Worm (Caenorhabditis elegans) whole organism, young adult: ENCODE measurements around the gene K02E10.5.

Experiments used
- B0261.1 ChIP-seq: sonication (generic microtip); optimal IDR thresholded peaks from 2 replicates; lab custom pipeline; 2016; ENCODE audit warnings: mild to moderate bottlenecking, missing genetic modification characterization, moderate library complexity, missing compliant biosample characterization
- C17E4.6 ChIP-seq: fragments of 200-800 bp; sonication (Bioruptor generic); IDR thresholded peaks from 2 replicates; pipeline ENCODE4 v1.3.6; 2022; ENCODE audit warnings: missing genetic modification reagents, missing genetic modification characterization, missing compliant biosample characterization
- F23B12.7 ChIP-seq: sonication (generic microtip); optimal IDR thresholded peaks from 2 replicates; lab custom pipeline; 2017; ENCODE audit warnings: missing genetic modification characterization, mild to moderate bottlenecking, missing compliant biosample characterization, antibody characterized with exemption, moderate library complexity; ENCODE audit not compliant: insufficient read depth
- F39B2.1 ChIP-seq: fragments of 200-800 bp; sonication (Bioruptor generic); IDR thresholded peaks from 2 replicates; pipeline ENCODE4 v1.3.6; 2022; ENCODE audit warnings: missing genetic modification reagents, missing genetic modification characterization, missing compliant biosample characterization
- F49E8.2 ChIP-seq: sonication (generic microtip); optimal IDR thresholded peaks from 3 replicates; lab custom pipeline; 2017; ENCODE audit warnings: missing genetic modification characterization, mild to moderate bottlenecking, missing compliant biosample characterization, antibody characterized with exemption, moderate library complexity; ENCODE audit not compliant: insufficient read depth
- F57A8.1 ChIP-seq: fragments of 200-800 bp; sonication (Bioruptor generic); optimal IDR thresholded peaks from 2 replicates; lab custom pipeline; 2018; ENCODE audit warnings: mild to moderate bottlenecking, missing genetic modification characterization, moderate library complexity, missing compliant biosample characterization
- T07F8.4 ChIP-seq: sonication (generic microtip); optimal IDR thresholded peaks from 2 replicates; lab custom pipeline; 2016; ENCODE audit warnings: mild to moderate bottlenecking, missing genetic modification characterization, moderate library complexity, missing compliant biosample characterization
- ZK185.1 ChIP-seq: sonication (generic microtip); optimal IDR thresholded peaks from 2 replicates; lab custom pipeline; 2016; ENCODE audit warnings: mild to moderate bottlenecking, missing genetic modification characterization, missing compliant biosample characterization; ENCODE audit not compliant: poor library complexity, severe bottlenecking
- athp-1 ChIP-seq: sonication (generic microtip); optimal IDR thresholded peaks from 2 replicates; lab custom pipeline; 2017; ENCODE audit warnings: mild to moderate bottlenecking, missing genetic modification characterization, missing compliant biosample characterization
- bed-1 ChIP-seq: fragments of 200-800 bp; sonication (Bioruptor generic); IDR thresholded peaks from 2 replicates; pipeline ENCODE4 v1.3.6; 2022; ENCODE audit warnings: missing genetic modification reagents, missing genetic modification characterization, missing compliant biosample characterization
- cebp-1 ChIP-seq, 2 experiments: fragments of 200-800 bp in 1 of 2; sonication (Bioruptor generic) in 1 of 2; sonication (generic microtip) in 1 of 2; IDR thresholded peaks in 1 of 2; optimal IDR thresholded peaks in 1 of 2; 2 replicates each; pipeline versions ENCODE4 v1.3.6 to Lab custom; 2017 to 2022; ENCODE audit warnings: missing compliant biosample characterization in 2 of 2, missing genetic modification characterization in 2 of 2, mild to moderate bottlenecking in 1 of 2, missing genetic modification reagents in 1 of 2, moderate library complexity in 1 of 2
- ekl-4 ChIP-seq: fragments of 200-800 bp; sonication (Bioruptor generic); IDR thresholded peaks from 2 replicates; pipeline ENCODE4 v1.3.6; 2022; ENCODE audit warnings: missing genetic modification reagents, missing genetic modification characterization, missing compliant biosample characterization
- hmg-1.2 ChIP-seq: fragments of 200-800 bp; sonication (Bioruptor generic); IDR thresholded peaks from 2 replicates; pipeline ENCODE4 v1.3.6; 2022; ENCODE audit warnings: missing genetic modification reagents, missing genetic modification characterization, missing compliant biosample characterization
- hrde-1 ChIP-seq: sonication (generic microtip); optimal IDR thresholded peaks from 2 replicates; lab custom pipeline; 2016; ENCODE audit warnings: missing genetic modification characterization, mild to moderate bottlenecking, missing compliant biosample characterization, moderate library complexity, missing genotype, missing genetic modification reagents, borderline replicate concordance
- let-607 ChIP-seq, 2 experiments: fragments of 200-800 bp in 1 of 2; sonication (Bioruptor generic) in 1 of 2; sonication (generic microtip) in 1 of 2; optimal IDR thresholded peaks; 2 replicates each; lab custom pipeline; 2016 to 2018; ENCODE audit warnings: mild to moderate bottlenecking in 2 of 2, missing compliant biosample characterization in 2 of 2, missing genetic modification characterization in 2 of 2, moderate library complexity in 2 of 2, missing genotype in 1 of 2
- lin-26 ChIP-seq: fragments of 200-800 bp; sonication (Bioruptor generic); IDR thresholded peaks from 2 replicates; pipeline ENCODE4 v1.3.6; 2022; ENCODE audit warnings: missing genetic modification reagents, missing genetic modification characterization, missing compliant biosample characterization
- lin-35 ChIP-seq, 3 experiments: fragments of 150-350 bp in 2 of 3; sonication (generic microtip) in 1 of 3; optimal IDR thresholded peaks; 2 replicates each; lab custom pipeline; 2014 to 2018; ENCODE audit warnings: missing biosample characterization in 3 of 3, missing genetic modification characterization in 3 of 3, missing genetic modification reagents in 3 of 3
- lin-40 ChIP-seq: sonication (generic microtip); optimal IDR thresholded peaks from 2 replicates; lab custom pipeline; 2016; ENCODE audit warnings: missing genetic modification characterization, mild to moderate bottlenecking, missing compliant biosample characterization, missing genotype, missing genetic modification reagents
- madf-6 ChIP-seq: fragments of 200-800 bp; sonication (Bioruptor generic); IDR thresholded peaks from 2 replicates; pipeline ENCODE4 v1.3.6; 2022; ENCODE audit warnings: missing genetic modification reagents, missing genetic modification characterization, missing compliant biosample characterization
- mcd-1 ChIP-seq: fragments of 200-800 bp; sonication (Bioruptor generic); IDR thresholded peaks from 2 replicates; pipeline ENCODE4 v1.3.6; 2022; ENCODE audit warnings: missing genetic modification reagents, missing genetic modification characterization, missing compliant biosample characterization
- mes-4 ChIP-seq: sonication (generic microtip); optimal IDR thresholded peaks from 2 replicates; lab custom pipeline; 2016; ENCODE audit warnings: missing genotype, missing genetic modification characterization, missing compliant biosample characterization
- nfyb-1 ChIP-seq: fragments of 200-800 bp; sonication (Bioruptor generic); IDR thresholded peaks from 2 replicates; pipeline ENCODE4 v1.3.6; 2022; ENCODE audit warnings: missing genetic modification reagents, missing genetic modification characterization, missing compliant biosample characterization
- nhr-27 ChIP-seq: fragments of 200-800 bp; sonication (Bioruptor generic); optimal IDR thresholded peaks from 2 replicates; lab custom pipeline; 2018; ENCODE audit warnings: mild to moderate bottlenecking, missing genetic modification characterization, moderate library complexity, missing compliant biosample characterization
- nhr-80 ChIP-seq: sonication (generic microtip); optimal IDR thresholded peaks from 2 replicates; lab custom pipeline; 2016; ENCODE audit warnings: missing genetic modification characterization, missing compliant biosample characterization
- pha-4 ChIP-seq: fragments of 150-350 bp; sonication (generic microtip); optimal IDR thresholded peaks from 2 replicates; lab custom pipeline; 2014; ENCODE audit warnings: missing biosample characterization, missing genetic modification reagents, missing genetic modification characterization
- sea-2 ChIP-seq: fragments of 200-800 bp; sonication (Bioruptor generic); IDR thresholded peaks from 2 replicates; pipeline ENCODE4 v1.3.6; 2022; ENCODE audit warnings: missing genetic modification characterization, missing compliant biosample characterization
- snpc-1.1 ChIP-seq: sonication (generic microtip); optimal IDR thresholded peaks from 2 replicates; lab custom pipeline; 2017; ENCODE audit warnings: missing genetic modification characterization, mild to moderate bottlenecking, missing compliant biosample characterization, antibody characterized with exemption, moderate library complexity, missing genotype, missing genetic modification reagents; ENCODE audit not compliant: insufficient read depth
- snpc-4 ChIP-seq, 5 experiments: fragments of 150-350 bp in 1 of 5; sonication (generic microtip) in 4 of 5; optimal IDR thresholded peaks; 2 replicates each; lab custom pipeline; 2014 to 2018; ENCODE audit warnings: missing genetic modification characterization in 5 of 5, missing biosample characterization in 3 of 5, antibody characterized with exemption in 2 of 5, mild to moderate bottlenecking in 2 of 5, missing compliant biosample characterization in 2 of 5, missing genotype in 2 of 5, moderate library complexity in 2 of 5, missing genetic modification reagents in 1 of 5
- somi-1 ChIP-seq: fragments of 200-800 bp; sonication (Bioruptor generic); optimal IDR thresholded peaks from 2 replicates; lab custom pipeline; 2018; ENCODE audit warnings: mild to moderate bottlenecking, missing genetic modification characterization, missing compliant biosample characterization
- unc-130 ChIP-seq: sonication (generic microtip); optimal IDR thresholded peaks from 2 replicates; lab custom pipeline; 2016; ENCODE audit warnings: missing genetic modification reagents, missing genetic modification characterization, missing compliant biosample characterization
- ztf-25 ChIP-seq: fragments of 200-800 bp; sonication (Bioruptor generic); IDR thresholded peaks from 2 replicates; pipeline ENCODE4 v1.3.6; 2022; ENCODE audit warnings: missing genetic modification reagents, missing genetic modification characterization, missing compliant biosample characterization
- ztf-26 ChIP-seq: sonication (generic microtip); optimal IDR thresholded peaks from 2 replicates; lab custom pipeline; 2017; ENCODE audit warnings: missing genetic modification characterization, missing compliant biosample characterization
- ztf-3 ChIP-seq: fragments of 200-800 bp; sonication (Bioruptor generic); optimal IDR thresholded peaks from 2 replicates; lab custom pipeline; 2018; ENCODE audit warnings: mild to moderate bottlenecking, missing genetic modification characterization, missing compliant biosample characterization

Gene K02E10.5

ce11 chrX:2446185-2446584 lies 32.5 kb downstream of the K02E10.5 start:
- TF ChIP-seq lin-35 (GFP tag; optimal IDR thresholded peaks at IDR 0.05; lab: Kevin White, UChicago), result no peak
- no peak for TF ChIP-seq snpc-1.1 (tag; lab: Kevin White, UChicago)
- no peak for TF ChIP-seq nfyb-1
- no peak for TF ChIP-seq somi-1
- TF ChIP-seq T07F8.4 (tag; lab: Kevin White, UChicago), result no peak
- TF ChIP-seq let-607 (tag; optimal IDR thresholded peaks at IDR 0.05; lab: Kevin White, UChicago), result no peak
- TF ChIP-seq F23B12.7 (tag; lab: Kevin White, UChicago), result no peak
- TF ChIP-seq F57A8.1 (GFP tag; lab: Kevin White, UChicago), result no peak
- no peak for TF ChIP-seq sea-2 (GFP tag; lab: Robert Waterston, UW)
- no peak for TF ChIP-seq bed-1 (GFP tag; lab: Robert Waterston, UW)
- TF ChIP-seq mes-4 (tag; lab: Kevin White, UChicago), result no peak
- no peak for TF ChIP-seq hrde-1 (tag; lab: Kevin White, UChicago)
- no peak for TF ChIP-seq ekl-4 (GFP tag; lab: Robert Waterston, UW)

- no peak for TF ChIP-seq pha-4
- TF ChIP-seq ztf-3, result no peak
- TF ChIP-seq F39B2.1, result no peak
Measured at ce11 chrX:2443304-2443703, 35.4 kb downstream of the K02E10.5 start, which contains the start of gene T07D1.3. Gene T07D1.3, minus strand, starts transcription at chrX:2443404.

- TF ChIP-seq madf-6, result no peak
- TF ChIP-seq pha-4, result no peak
- TF ChIP-seq, all 124 proteins: peak for 0
Measured at ce11 chrX:2441163-2441562, 37.6 kb downstream of the K02E10.5 start.

ce11 chrX:2439728-2440127 lies 39.0 kb downstream of the K02E10.5 start:
- TF ChIP-seq ZK185.1 (tag; lab: Kevin White, UChicago) (no peak), nhr-80 (tag; lab: Kevin White, UChicago) (peak; percentile 67), pha-4 (peak; percentile 44), cebp-1 (GFP tag; IDR thresholded peaks at IDR 0.05; lab: Robert Waterston, UW) (peak; percentile 92), cebp-1 (tag; optimal IDR thresholded peaks at IDR 0.05; lab: Kevin White, UChicago) (peak; percentile 95), nhr-27 (tag; lab: Kevin White, UChicago) (no peak)

ce11 chrX:2439309-2439708 lies 39.4 kb downstream of the K02E10.5 start:
- TF ChIP-seq unc-130, result no peak
- TF ChIP-seq C17E4.6 (GFP tag; lab: Robert Waterston, UW), result no peak
- TF ChIP-seq ztf-26 (tag; lab: Kevin White, UChicago), result no peak
- TF ChIP-seq pha-4, result no peak
- no peak for TF ChIP-seq mcd-1
- no peak for TF ChIP-seq lin-26 (GFP tag; lab: Robert Waterston, UW)
- no peak for TF ChIP-seq B0261.1 (tag; lab: Kevin White, UChicago)
- TF ChIP-seq snpc-4 (GFP tag; optimal IDR thresholded peaks at IDR 0.05; lab: Kevin White, UChicago), result no peak
- TF ChIP-seq snpc-4 (tag; optimal IDR thresholded peaks at IDR 0.05; lab: Kevin White, UChicago), result no peak
- TF ChIP-seq hmg-1.2 (GFP tag; lab: Robert Waterston, UW), result no peak
- no peak for TF ChIP-seq lin-40 (tag; lab: Kevin White, UChicago)
- TF ChIP-seq ztf-25, result no peak
- TF ChIP-seq athp-1 (tag; lab: Kevin White, UChicago), result no peak
- TF ChIP-seq F49E8.2 (tag; lab: Kevin White, UChicago), result no peak
- no peak for TF ChIP-seq ekl-4 (GFP tag; lab: Robert Waterston, UW)
- no peak for TF ChIP-seq sea-2 (GFP tag; lab: Robert Waterston, UW)
